Fruit fly (Drosophila melanogaster): Measurements from ENCODE around the gene cal1.

The cal1 gene

dm6 chr3R:17042838-17043569 is 45.1 kb upstream of the cal1 start, which contains the start of the genes bdwf and Patr-1 (continued):
- no peak for TF ChIP-seq CG11723 (GFP tag; optimal IDR thresholded peaks at IDR 0.05)
- no peak for TF ChIP-seq CG16779 (GFP tag; IDR thresholded peaks at IDR 0.05)
- TF ChIP-seq Deaf1 (tag; optimal IDR thresholded peaks at IDR 0.05), result no peak
- no peak for TF ChIP-seq oc (tag; optimal IDR thresholded peaks at IDR 0.05)
- no peak for TF ChIP-seq CG7372 (GFP tag; IDR thresholded peaks at IDR 0.05)
- no peak for TF ChIP-seq CG14965 (GFP tag; optimal IDR thresholded peaks at IDR 0.05; ENCODE audit: borderline replicate concordance)
- peak; percentile 42 for TF ChIP-seq CG13775 (GFP tag; optimal IDR thresholded peaks at IDR 0.05)
- no peak for TF ChIP-seq CG7786 (GFP tag; optimal IDR thresholded peaks at IDR 0.05)
- TF ChIP-seq caup (GFP tag; optimal IDR thresholded peaks at IDR 0.05; ENCODE audit: severe bottlenecking), result no peak

- TF ChIP-seq sna (GFP tag; IDR thresholded peaks at IDR 0.05; ENCODE audit: partially characterized antibody) (peak; percentile 51; the same call in 1 of the 2 replicates), D (optimal IDR thresholded peaks at IDR 0.05) (peak; percentile 1), D (GFP tag; optimal IDR thresholded peaks at IDR 0.05) (no peak), gfzf (GFP tag; optimal IDR thresholded peaks at IDR 0.05) (no peak), MBD-R2 (GFP tag; IDR thresholded peaks at IDR 0.05) (peak; percentile 71), CG17912 (GFP tag; optimal IDR thresholded peaks at IDR 0.05) (no peak), ftz-f1 (GFP tag; optimal IDR thresholded peaks at IDR 0.05) (peak; percentile 76), CG9876 (GFP tag; optimal IDR thresholded peaks at IDR 0.05) (no peak), CG12219 (GFP tag; optimal IDR thresholded peaks at IDR 0.05) (no peak), al (GFP tag; IDR thresholded peaks at IDR 0.05) (no peak), CG9437 (GFP tag; optimal IDR thresholded peaks at IDR 0.05) (no peak), otp (GFP tag; IDR thresholded peaks at IDR 0.05) (no peak), Aef1 (GFP tag; IDR thresholded peaks at IDR 0.05) (no peak), CG7745 (tag; optimal IDR thresholded peaks at IDR 0.05) (no peak), Rfx (GFP tag; IDR thresholded peaks at IDR 0.05) (no peak), inv (GFP tag; IDR thresholded peaks at IDR 0.05; ENCODE audit: partially characterized antibody) (no peak), bab2 (GFP tag; optimal IDR thresholded peaks at IDR 0.05) (no peak), p53 (GFP tag; optimal IDR thresholded peaks at IDR 0.05) (no peak), lmd (GFP tag; IDR thresholded peaks at IDR 0.05) (no peak), CG3281 (GFP tag; optimal IDR thresholded peaks at IDR 0.05) (no peak), CG5953 (GFP tag; IDR thresholded peaks at IDR 0.05) (no peak), tx (GFP tag; optimal IDR thresholded peaks at IDR 0.05) (no peak), fd102C (GFP tag; optimal IDR thresholded peaks at IDR 0.05) (no peak), lab (GFP tag; optimal IDR thresholded peaks at IDR 0.05) (no peak), Atf6 (GFP tag; IDR thresholded peaks at IDR 0.05) (0 out of 2 replicates have a peak, but pooled peaks have one; percentile 25), Med (GFP tag) (peak; percentile 44), pfk (GFP tag; optimal IDR thresholded peaks at IDR 0.05) (no peak), CG18011 (GFP tag; optimal IDR thresholded peaks at IDR 0.05) (no peak), CG14965 (GFP tag; optimal IDR thresholded peaks at IDR 0.05; ENCODE audit: borderline replicate concordance) (no peak), CG11247 (GFP tag; IDR thresholded peaks at IDR 0.05) (no peak), CG31388 (GFP tag; optimal IDR thresholded peaks at IDR 0.05) (no peak), CG6654 (GFP tag; optimal IDR thresholded peaks at IDR 0.05) (no peak), Hr3 (GFP tag; optimal IDR thresholded peaks at IDR 0.05) (no peak), phol (tag; optimal IDR thresholded peaks at IDR 0.05) (no peak), CG34224 (GFP tag; IDR thresholded peaks at IDR 0.05; ENCODE audit: partially characterized antibody) (no peak), Doc3 (GFP tag; IDR thresholded peaks at IDR 0.05; ENCODE audit: partially characterized antibody) (0 out of 3 replicates have a peak, but pooled peaks have one; percentile 5), Ada2b (GFP tag; IDR thresholded peaks at IDR 0.05) (no peak), Camta (GFP tag; optimal IDR thresholded peaks at IDR 0.05) (no peak), mam (GFP tag; optimal IDR thresholded peaks at IDR 0.05) (no peak), trem (tag; optimal IDR thresholded peaks at IDR 0.05) (no peak), CG16813 (GFP tag; IDR thresholded peaks at IDR 0.05; ENCODE audit: partially characterized antibody) (no peak)
Observed at dm6 chr3R:17043570-17043923, 44.5 kb upstream of the cal1 start.

Data from whole organism, embryonic.